Worm (Caenorhabditis elegans): ENCODE results near the gene daao-1.

daao-1 gene

ce11 chrIV:2618611-2619010 is 4.6 kb downstream of the daao-1 start, which contains the start of gene smf-3 (continued):
- no peak for TF ChIP-seq nhr-111 (GFP tag; optimal IDR thresholded peaks at IDR 0.05)
- TF ChIP-seq F10B5.3 (tag; optimal IDR thresholded peaks at IDR 0.05) = no peak
- TF ChIP-seq egl-27 (tag; optimal IDR thresholded peaks at IDR 0.05) = no peak
- TF ChIP-seq php-3 (GFP tag; IDR thresholded peaks at IDR 0.05) = peak; percentile 84
- TF ChIP-seq attf-4 (tag; optimal IDR thresholded peaks at IDR 0.05) = no peak
- TF ChIP-seq F49E8.2 (tag; optimal IDR thresholded peaks at IDR 0.05; ENCODE audit: borderline replicate concordance) = no peak
- no peak for TF ChIP-seq lin-29 (GFP tag; IDR thresholded peaks at IDR 0.05)
- TF ChIP-seq ama-1 (optimal IDR thresholded peaks at IDR 0.05) = no peak
- TF ChIP-seq tra-1 (GFP tag; IDR thresholded peaks at IDR 0.05) = no peak
- TF ChIP-seq nhr-102 (tag; optimal IDR thresholded peaks at IDR 0.05) = peak; percentile 60
- TF ChIP-seq T20F7.1 (GFP tag; optimal IDR thresholded peaks at IDR 0.05) = peak; percentile 5

- TF ChIP-seq unc-62 (GFP tag; optimal IDR thresholded peaks at IDR 0.05 in 1 of 2) (peak in 1 of 2 experiments; percentile 54), unc-62 (tag; optimal IDR thresholded peaks at IDR 0.05) (no peak), dmd-6 (GFP tag; IDR thresholded peaks at IDR 0.05) (no peak)
Observed at ce11 chrIV:2628171-2628570, 14.2 kb downstream of the daao-1 start, which contains the start of gene ngn-1. Gene ngn-1 (minus strand): TSS chrIV:2628271.

ce11 chrIV:2630145-2630544 is 16.2 kb downstream of the daao-1 start:
- TF ChIP-seq unc-62 (GFP tag; optimal IDR thresholded peaks at IDR 0.05 in 1 of 2) (peak in 1 of 2 experiments; percentile 82), unc-62 (tag; optimal IDR thresholded peaks at IDR 0.05) (no peak), ztf-11 (tag; optimal IDR thresholded peaks at IDR 0.05) (no peak)

- TF ChIP-seq spr-3 (GFP tag; optimal IDR thresholded peaks at IDR 0.05) (no peak), gei-8 (GFP tag; optimal IDR thresholded peaks at IDR 0.05) (no peak), madf-9 (GFP tag; conservative IDR thresholded peaks at IDR 0.05) (no peak)
Observed at ce11 chrIV:2634992-2635391, 21.0 kb downstream of the daao-1 start.

ce11 chrIV:2639666-2640273 is 25.8 kb downstream of the daao-1 start:
- TF ChIP-seq ceh-20 (GFP tag; IDR thresholded peaks at IDR 0.05) = peak; percentile 66
- TF ChIP-seq daf-19 (GFP tag; conservative IDR thresholded peaks at IDR 0.05) = no peak
- TF ChIP-seq nhr-25 (tag; optimal IDR thresholded peaks at IDR 0.05; ENCODE audit: borderline replicate concordance, insufficient read depth) = no peak
- TF ChIP-seq hlh-30 (tag; optimal IDR thresholded peaks at IDR 0.05; ENCODE audit: insufficient read depth) = peak; percentile 32
- no peak for TF ChIP-seq nhr-77 (tag; optimal IDR thresholded peaks at IDR 0.05)
- no peak for TF ChIP-seq fos-1 (tag; optimal IDR thresholded peaks at IDR 0.05)
- TF ChIP-seq F49E8.2 (tag; optimal IDR thresholded peaks at IDR 0.05; ENCODE audit: borderline replicate concordance) = peak; percentile 1
- no peak for TF ChIP-seq ztf-7 (tag; optimal IDR thresholded peaks at IDR 0.05)
- TF ChIP-seq lim-7 (GFP tag; IDR thresholded peaks at IDR 0.05) = peak; percentile 91
- no peak for TF ChIP-seq egl-27 (tag; optimal IDR thresholded peaks at IDR 0.05)
- TF ChIP-seq hmg-1.1 (GFP tag; IDR thresholded peaks at IDR 0.05) = peak; percentile 87
- peak; percentile 79 for TF ChIP-seq madf-9 (GFP tag; conservative IDR thresholded peaks at IDR 0.05)
- TF ChIP-seq nhr-11 (tag; optimal IDR thresholded peaks at IDR 0.05) = no peak
- TF ChIP-seq daf-16 (GFP tag; optimal IDR thresholded peaks at IDR 0.05) = peak in 1 of 2 experiments; percentile 77
- peak; percentile 37 for TF ChIP-seq daf-16 (tag; optimal IDR thresholded peaks at IDR 0.05)
- TF ChIP-seq nhr-42 (GFP tag; IDR thresholded peaks at IDR 0.05) = peak; percentile 57; the same call in 1 of the 2 replicates
- TF ChIP-seq dmd-9 (GFP tag; IDR thresholded peaks at IDR 0.05) = peak; percentile 59; the same call in 1 of the 2 replicates
- peak; percentile 76 for TF ChIP-seq tra-1 (GFP tag; IDR thresholded peaks at IDR 0.05)
- peak; percentile 35; the same call in 1 of the 2 replicates for TF ChIP-seq lin-29 (GFP tag; IDR thresholded peaks at IDR 0.05)
- peak; percentile 96 for TF ChIP-seq dmd-8 (GFP tag; IDR thresholded peaks at IDR 0.05)
- no peak for TF ChIP-seq ama-1 (optimal IDR thresholded peaks at IDR 0.05)
- peak; percentile 58 for TF ChIP-seq gei-8 (GFP tag; optimal IDR thresholded peaks at IDR 0.05)
- TF ChIP-seq D1046.2 (GFP tag; IDR thresholded peaks at IDR 0.05) = peak; percentile 85
- TF ChIP-seq zfp-2 (tag; optimal IDR thresholded peaks at IDR 0.05) = no peak
- TF ChIP-seq F37D6.2 (tag; optimal IDR thresholded peaks at IDR 0.05) = peak; percentile 40
- no peak for TF ChIP-seq saeg-2 (GFP tag; IDR thresholded peaks at IDR 0.05)
- peak; percentile 31 for TF ChIP-seq mep-1 (tag; optimal IDR thresholded peaks at IDR 0.05)
- no peak for TF ChIP-seq duxl-1 (tag; optimal IDR thresholded peaks at IDR 0.05; ENCODE audit: poor library complexity)
- peak; percentile 0 for TF ChIP-seq T20F7.1 (GFP tag; optimal IDR thresholded peaks at IDR 0.05)
- peak; percentile 60; the same call in 1 of the 2 replicates for TF ChIP-seq zip-11 (GFP tag; IDR thresholded peaks at IDR 0.05)
- no peak for TF ChIP-seq daf-12 (tag; optimal IDR thresholded peaks at IDR 0.05)
- peak; percentile 73 for TF ChIP-seq Y5F2A.4 (GFP tag; optimal IDR thresholded peaks at IDR 0.05)
